In genomic region chrX:15887247-15887616, dm6 we compare ENCODE assay signal across 1 fruit fly cellular context.
A peak's percentile ranks its signal among the peaks of the same experiment; 100 is the strongest.
TF ChIP-seq lines count a peak whose summit lies in the region.

tay (minus strand) TSS chrX:15887311.

TF ChIP-seq in whole organism, embryonic, 481 proteins besides CTCF, POLR2A, EP300 and RAD21 (continued from another document):
- TF ChIP-seq Xbp1 (GFP tag; optimal IDR thresholded peaks at IDR 0.05; lab: Kevin White, UChicago), result no peak
- TF ChIP-seq Mes4 (GFP tag; optimal IDR thresholded peaks at IDR 0.05; lab: Kevin White, UChicago), result no peak
- TF ChIP-seq Myb (GFP tag; optimal IDR thresholded peaks at IDR 0.05; lab: Kevin White, UChicago), result peak; percentile 42
- TF ChIP-seq CG30020 (tag; optimal IDR thresholded peaks at IDR 0.05; lab: Kevin White, UChicago), result peak; percentile 97
- TF ChIP-seq ssp (GFP tag; IDR thresholded peaks at IDR 0.05; lab: Robert Waterston, UW), result peak; percentile 95
- TF ChIP-seq CG9876 (GFP tag; optimal IDR thresholded peaks at IDR 0.05; lab: Kevin White, UChicago), result no peak
- peak; percentile 80 for TF ChIP-seq sens (GFP tag; lab: Kevin White, UChicago)
- no peak for TF ChIP-seq CG11247 (GFP tag; IDR thresholded peaks at IDR 0.05; lab: Robert Waterston, UW)
- peak; percentile 81 for TF ChIP-seq ato (GFP tag; IDR thresholded peaks at IDR 0.05; lab: Robert Waterston, UW; ENCODE audit: partially characterized antibody)
- 0 out of 3 replicates have a peak, but pooled peaks have one; percentile 37 for TF ChIP-seq mld (GFP tag; IDR thresholded peaks at IDR 0.05; lab: Robert Waterston, UW; ENCODE audit: partially characterized antibody)
- TF ChIP-seq Neu2 (GFP tag; optimal IDR thresholded peaks at IDR 0.05; lab: Kevin White, UChicago; ENCODE audit: borderline replicate concordance), result no peak
- TF ChIP-seq CG42726 (GFP tag; IDR thresholded peaks at IDR 0.05; lab: Robert Waterston, UW; ENCODE audit: partially characterized antibody), result peak; percentile 63
- no peak for TF ChIP-seq Ets65A (GFP tag; lab: Kevin White, UChicago)
- TF ChIP-seq gsb (GFP tag; IDR thresholded peaks at IDR 0.05; lab: Robert Waterston, UW), result no peak
- TF ChIP-seq CG6254 (GFP tag; optimal IDR thresholded peaks at IDR 0.05; lab: Kevin White, UChicago), result no peak
- TF ChIP-seq Sox102F (GFP tag; optimal IDR thresholded peaks at IDR 0.05; lab: Kevin White, UChicago), result no peak
- no peak for TF ChIP-seq Ptx1 (GFP tag; IDR thresholded peaks at IDR 0.05; lab: Robert Waterston, UW)
- peak; percentile 31 for TF ChIP-seq sug (tag; optimal IDR thresholded peaks at IDR 0.05; lab: Kevin White, UChicago)
- peak; percentile 10 for TF ChIP-seq HmgD (GFP tag; optimal IDR thresholded peaks at IDR 0.05; lab: Kevin White, UChicago)
- no peak for TF ChIP-seq exex (tag; optimal IDR thresholded peaks at IDR 0.05; lab: Kevin White, UChicago)
- peak; percentile 84 for TF ChIP-seq CG1024 (GFP tag; IDR thresholded peaks at IDR 0.05; lab: Robert Waterston, UW)
- TF ChIP-seq CG7745 (tag; optimal IDR thresholded peaks at IDR 0.05; lab: Kevin White, UChicago), result no peak
- no peak for TF ChIP-seq CG2712 (tag; optimal IDR thresholded peaks at IDR 0.05; lab: Kevin White, UChicago)
- TF ChIP-seq sens-2 (GFP tag; IDR thresholded peaks at IDR 0.05; lab: Robert Waterston, UW), result no peak
- peak; percentile 46 for TF ChIP-seq vvl (GFP tag; IDR thresholded peaks at IDR 0.05; lab: Robert Waterston, UW)
- no peak for TF ChIP-seq CG30431 (GFP tag; optimal IDR thresholded peaks at IDR 0.05; lab: Kevin White, UChicago)
- TF ChIP-seq CG1529 (GFP tag; optimal IDR thresholded peaks at IDR 0.05; lab: Kevin White, UChicago), result no peak
- no peak for TF ChIP-seq CG1792 (GFP tag; optimal IDR thresholded peaks at IDR 0.05; lab: Kevin White, UChicago)
- TF ChIP-seq Jarid2 (GFP tag; optimal IDR thresholded peaks at IDR 0.05; lab: Kevin White, UChicago), result no peak
- TF ChIP-seq CG32532 (GFP tag; IDR thresholded peaks at IDR 0.05; lab: Robert Waterston, UW), result peak; percentile 37; the same call in 1 of the 2 replicates
- TF ChIP-seq CG43689 (GFP tag; IDR thresholded peaks at IDR 0.05; lab: Robert Waterston, UW), result no peak
- TF ChIP-seq insv (GFP tag; optimal IDR thresholded peaks at IDR 0.05; lab: Kevin White, UChicago), result no peak
- TF ChIP-seq Dfd (GFP tag; optimal IDR thresholded peaks at IDR 0.05; lab: Kevin White, UChicago), result no peak
- TF ChIP-seq CG9817 (tag; optimal IDR thresholded peaks at IDR 0.05; lab: Kevin White, UChicago), result no peak
- no peak for TF ChIP-seq cas (GFP tag; IDR thresholded peaks at IDR 0.05; lab: Robert Waterston, UW)
- no peak for TF ChIP-seq CG14965 (GFP tag; optimal IDR thresholded peaks at IDR 0.05; lab: Kevin White, UChicago; ENCODE audit: borderline replicate concordance)
- no peak for TF ChIP-seq CG14014 (GFP tag; IDR thresholded peaks at IDR 0.05; lab: Robert Waterston, UW)
- no peak for TF ChIP-seq Usf (GFP tag; optimal IDR thresholded peaks at IDR 0.05; lab: Kevin White, UChicago)
- TF ChIP-seq pzg (GFP tag; optimal IDR thresholded peaks at IDR 0.05; lab: Kevin White, UChicago), result peak; percentile 84
- TF ChIP-seq CG7271 (tag; optimal IDR thresholded peaks at IDR 0.05; lab: Kevin White, UChicago), result no peak
- peak; percentile 63; the same call in 1 of the 2 replicates for TF ChIP-seq Rfx (GFP tag; IDR thresholded peaks at IDR 0.05; lab: Robert Waterston, UW)
- no peak for TF ChIP-seq kay (GFP tag; optimal IDR thresholded peaks at IDR 0.05; lab: Kevin White, UChicago)
- no peak for TF ChIP-seq salm (tag; optimal IDR thresholded peaks at IDR 0.05; lab: Kevin White, UChicago)
- TF ChIP-seq psq (GFP tag; optimal IDR thresholded peaks at IDR 0.05; lab: Kevin White, UChicago), result no peak
- no peak for TF ChIP-seq HHEX (GFP tag; optimal IDR thresholded peaks at IDR 0.05; lab: Kevin White, UChicago)
- TF ChIP-seq ttk (GFP tag; IDR thresholded peaks at IDR 0.05; lab: Robert Waterston, UW), result no peak
- TF ChIP-seq mirr (GFP tag; optimal IDR thresholded peaks at IDR 0.05; lab: Kevin White, UChicago), result no peak
- TF ChIP-seq Xrp1 (GFP tag; IDR thresholded peaks at IDR 0.05; lab: Robert Waterston, UW), result no peak
- TF ChIP-seq CG31365 (tag; optimal IDR thresholded peaks at IDR 0.05; lab: Kevin White, UChicago), result no peak
- no peak for TF ChIP-seq lola (GFP tag; optimal IDR thresholded peaks at IDR 0.05; lab: Kevin White, UChicago)
- no peak for TF ChIP-seq CG4707 (GFP tag; optimal IDR thresholded peaks at IDR 0.05; lab: Kevin White, UChicago)
